Worm (Caenorhabditis elegans): Measurements from ENCODE around the gene C17C3.11.

ce11 chrII:5517643-5518042 lies 20.0 kb upstream of the C17C3.11 start, which contains the start of gene ZK177.9:
- TF ChIP-seq flt-1 (GFP tag; IDR thresholded peaks at IDR 0.05) (no peak), pes-1 (GFP tag; IDR thresholded peaks at IDR 0.05) (no peak), tbx-37 (GFP tag; conservative IDR thresholded peaks at IDR 0.05) (no peak), ama-1 (optimal IDR thresholded peaks at IDR 0.05) (no peak)

Measured in whole organism, early embryonic.